Fruit fly (Drosophila melanogaster): Measurements from ENCODE around the gene CG6834.

The CG6834 gene

dm6 chr3R:11655873-11656374 lies 32.0 kb downstream of the CG6834 start, which contains the start of gene CG42327 (continued):
- TF ChIP-seq CG14014 (GFP tag; IDR thresholded peaks at IDR 0.05): peak; percentile 90
- peak; percentile 89 for TF ChIP-seq CG12769 (tag; optimal IDR thresholded peaks at IDR 0.05)
- peak; percentile 88 for TF ChIP-seq Six4 (GFP tag; optimal IDR thresholded peaks at IDR 0.05)
- peak; percentile 73 for TF ChIP-seq dan (GFP tag; IDR thresholded peaks at IDR 0.05)
- TF ChIP-seq D19B (GFP tag; optimal IDR thresholded peaks at IDR 0.05): peak; percentile 68
- TF ChIP-seq Hmx (GFP tag; optimal IDR thresholded peaks at IDR 0.05): peak; percentile 8
- peak; percentile 77 for TF ChIP-seq pnt (GFP tag; optimal IDR thresholded peaks at IDR 0.05)
- peak; percentile 60 for TF ChIP-seq wek (GFP tag; optimal IDR thresholded peaks at IDR 0.05)
- TF ChIP-seq corto (GFP tag; optimal IDR thresholded peaks at IDR 0.05): peak; percentile 92
- TF ChIP-seq E2f1 (GFP tag; IDR thresholded peaks at IDR 0.05): peak; percentile 96
- peak; percentile 31 for TF ChIP-seq CG9797 (GFP tag; optimal IDR thresholded peaks at IDR 0.05)
- peak; percentile 48 for TF ChIP-seq Fer2 (tag; optimal IDR thresholded peaks at IDR 0.05)
- TF ChIP-seq CG6175 (GFP tag; IDR thresholded peaks at IDR 0.05): peak; percentile 78; the same call in 2 of the 3 replicates
- TF ChIP-seq kay (GFP tag; optimal IDR thresholded peaks at IDR 0.05): peak; percentile 82
- TF ChIP-seq Scr (GFP tag; IDR thresholded peaks at IDR 0.05; ENCODE audit: partially characterized antibody): 0 out of 2 replicates have a peak, but pooled peaks have one; percentile 47
- TF ChIP-seq CG13123 (GFP tag; optimal IDR thresholded peaks at IDR 0.05): peak; percentile 90
- TF ChIP-seq fd96Cb (tag; optimal IDR thresholded peaks at IDR 0.05): peak; percentile 95
- peak; percentile 95 for TF ChIP-seq CG10959 (GFP tag; IDR thresholded peaks at IDR 0.05)
- TF ChIP-seq CG6689 (GFP tag; IDR thresholded peaks at IDR 0.05): peak; percentile 96
- peak; percentile 88 for TF ChIP-seq lilli (GFP tag; optimal IDR thresholded peaks at IDR 0.05)
- TF ChIP-seq CG13287 (GFP tag; IDR thresholded peaks at IDR 0.05; ENCODE audit: partially characterized antibody): peak; percentile 59
- TF ChIP-seq CG10147 (GFP tag; optimal IDR thresholded peaks at IDR 0.05): peak; percentile 87
- TF ChIP-seq Sin3A (optimal IDR thresholded peaks at IDR 0.05): no peak
- peak; percentile 91 to 98 for TF ChIP-seq bsh (GFP tag; optimal IDR thresholded peaks at IDR 0.05)
- TF ChIP-seq ro (GFP tag; IDR thresholded peaks at IDR 0.05): peak; percentile 84
- peak; percentile 73 for TF ChIP-seq CG4328 (GFP tag; optimal IDR thresholded peaks at IDR 0.05)
- no peak for TF ChIP-seq HLHmδ (GFP tag; optimal IDR thresholded peaks at IDR 0.05)
- TF ChIP-seq Oaz (GFP tag; IDR thresholded peaks at IDR 0.05): peak; percentile 86
- TF ChIP-seq klu (GFP tag; IDR thresholded peaks at IDR 0.05): peak; percentile 81
- peak; percentile 84; the same call in 2 of the 3 replicates for TF ChIP-seq sr (GFP tag; IDR thresholded peaks at IDR 0.05)
- peak; percentile 93 for TF ChIP-seq H2.0 (GFP tag; IDR thresholded peaks at IDR 0.05)
- peak; percentile 92 for TF ChIP-seq chn (GFP tag; optimal IDR thresholded peaks at IDR 0.05)
- TF ChIP-seq kah (GFP tag; optimal IDR thresholded peaks at IDR 0.05): peak; percentile 79
- TF ChIP-seq gce (GFP tag; IDR thresholded peaks at IDR 0.05): peak; percentile 91
- no peak for TF ChIP-seq Doc3 (GFP tag; IDR thresholded peaks at IDR 0.05; ENCODE audit: partially characterized antibody)
- TF ChIP-seq Myb (GFP tag; optimal IDR thresholded peaks at IDR 0.05): peak; percentile 45
- TF ChIP-seq Med (GFP tag): peak; percentile 96
- peak; percentile 85 for TF ChIP-seq CG12942 (GFP tag; optimal IDR thresholded peaks at IDR 0.05)
- peak; percentile 33 for TF ChIP-seq exex (tag; optimal IDR thresholded peaks at IDR 0.05)
- TF ChIP-seq tup (GFP tag; optimal IDR thresholded peaks at IDR 0.05): peak; percentile 83
- TF ChIP-seq pzg (GFP tag; optimal IDR thresholded peaks at IDR 0.05): no peak
- TF ChIP-seq CG10274 (GFP tag; optimal IDR thresholded peaks at IDR 0.05): peak; percentile 70
- peak; percentile 87 for TF ChIP-seq Lim3 (GFP tag; IDR thresholded peaks at IDR 0.05)
- peak; percentile 64 for TF ChIP-seq CG1647 (GFP tag; optimal IDR thresholded peaks at IDR 0.05)
- peak; percentile 94 for TF ChIP-seq sim (GFP tag; IDR thresholded peaks at IDR 0.05)
- TF ChIP-seq CG10654 (GFP tag; optimal IDR thresholded peaks at IDR 0.05): peak; percentile 90
- TF ChIP-seq dm (GFP tag; optimal IDR thresholded peaks at IDR 0.05): peak; percentile 65
- peak; percentile 80 for TF ChIP-seq CG9932 (GFP tag; IDR thresholded peaks at IDR 0.05)
- peak; percentile 89 for TF ChIP-seq CG16815 (GFP tag; optimal IDR thresholded peaks at IDR 0.05)
- TF ChIP-seq ewg (GFP tag; optimal IDR thresholded peaks at IDR 0.05): peak; percentile 98
- peak; percentile 92 for TF ChIP-seq Sox100B (GFP tag; optimal IDR thresholded peaks at IDR 0.05)
